Worm (Caenorhabditis elegans) whole organism, L1 larva: ENCODE results near the gene F53C3.6.

ENCODE experiments used
- alr-1 ChIP-seq: fragments of 200-800 bp; sonication (Bioruptor generic); optimal IDR thresholded peaks from 2 replicates; lab custom pipeline; 2018; ENCODE audit warnings: borderline replicate concordance, mild to moderate bottlenecking, missing genetic modification characterization, missing compliant biosample characterization
- lin-13 ChIP-seq: fragments of 150-350 bp; optimal IDR thresholded peaks from 2 replicates; lab custom pipeline; 2014; ENCODE audit warnings: missing biosample characterization, missing genetic modification reagents, missing genetic modification characterization
- lin-39 ChIP-seq: fragments of 150-350 bp; optimal IDR thresholded peaks from 2 replicates; lab custom pipeline; 2014; ENCODE audit warnings: missing biosample characterization, missing genetic modification reagents, missing genetic modification characterization
- lsy-2 ChIP-seq, 2 experiments: fragments of 150-350 bp; optimal IDR thresholded peaks; 2 replicates each; lab custom pipeline; 2014; ENCODE audit warnings: missing biosample characterization in 2 of 2, missing genetic modification characterization in 2 of 2
- mdl-1 ChIP-seq, 2 experiments: fragments of 150-350 bp; optimal IDR thresholded peaks; 2 replicates each; lab custom pipeline; 2014 to 2017; ENCODE audit warnings: missing biosample characterization in 2 of 2, missing genetic modification characterization in 2 of 2, inconsistent platforms in 1 of 2
- nhr-20 ChIP-seq: sonication (generic microtip); optimal IDR thresholded peaks from 2 replicates; lab custom pipeline; 2016; ENCODE audit warnings: mild to moderate bottlenecking, missing genetic modification characterization, missing compliant biosample characterization
- nhr-237 ChIP-seq: fragments of 150-350 bp; optimal IDR thresholded peaks from 2 replicates; lab custom pipeline; 2014; ENCODE audit warnings: missing biosample characterization, missing genetic modification characterization
- snpc-4 ChIP-seq: fragments of 150-350 bp; optimal IDR thresholded peaks from 2 replicates; lab custom pipeline; 2014; ENCODE audit warnings: missing biosample characterization, missing genetic modification characterization
- tbx-2 ChIP-seq: sonication (generic microtip); optimal IDR thresholded peaks from 2 replicates; lab custom pipeline; 2016; ENCODE audit warnings: missing genetic modification characterization, missing compliant biosample characterization
- unc-62 ChIP-seq: fragments of 150-350 bp; optimal IDR thresholded peaks from 2 replicates; lab custom pipeline; 2014; ENCODE audit warnings: missing biosample characterization, missing genetic modification reagents, missing genetic modification characterization
- xbp-1 ChIP-seq: sonication (generic microtip); optimal IDR thresholded peaks from 2 replicates; lab custom pipeline; 2016; ENCODE audit warnings: missing genetic modification characterization, missing compliant biosample characterization

DNA sequence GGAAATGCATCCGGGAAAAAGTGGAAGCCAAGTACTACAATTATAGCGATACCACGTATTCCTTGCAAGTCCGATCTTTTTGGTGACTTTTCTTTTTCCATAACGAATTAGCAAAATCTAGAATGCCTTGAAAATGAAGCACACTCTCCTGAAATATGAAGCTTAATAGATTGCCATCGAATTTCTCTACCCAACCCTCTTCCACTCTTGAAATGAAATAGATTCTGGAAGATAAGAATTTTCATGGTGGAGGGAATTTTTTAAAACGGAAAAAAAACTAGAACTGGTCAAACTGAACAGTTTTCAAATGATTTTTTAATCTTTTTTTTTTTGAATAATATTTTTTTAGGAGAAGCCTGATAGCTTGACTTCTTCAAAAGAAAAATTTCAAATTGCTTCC, 37.1 kb upstream of the F53C3.6 start, which contains the start of gene oac-11:
- no peak for TF ChIP-seq mdl-1 (tag; optimal IDR thresholded peaks at IDR 0.05; lab: Kevin White, UChicago)
- no peak for TF ChIP-seq lin-13 (GFP tag; lab: Kevin White, UChicago)
- no peak for TF ChIP-seq alr-1 (tag; lab: Kevin White, UChicago)
- TF ChIP-seq lsy-2 (tag; optimal IDR thresholded peaks at IDR 0.05; lab: Kevin White, UChicago) = no peak
- no peak for TF ChIP-seq unc-62
- no peak for TF ChIP-seq lin-39 (tag; lab: Kevin White, UChicago)
- TF ChIP-seq tbx-2 (tag; lab: Kevin White, UChicago) = no peak
- TF ChIP-seq snpc-4 (tag; lab: Kevin White, UChicago) = no peak
- TF ChIP-seq nhr-20 (tag; lab: Kevin White, UChicago) = no peak
- no peak for TF ChIP-seq nhr-237
- TF ChIP-seq xbp-1 (tag; lab: Kevin White, UChicago) = no peak
